Fruit fly (Drosophila melanogaster): Measurements from ENCODE around the gene Ance.

The Ance gene

DNA sequence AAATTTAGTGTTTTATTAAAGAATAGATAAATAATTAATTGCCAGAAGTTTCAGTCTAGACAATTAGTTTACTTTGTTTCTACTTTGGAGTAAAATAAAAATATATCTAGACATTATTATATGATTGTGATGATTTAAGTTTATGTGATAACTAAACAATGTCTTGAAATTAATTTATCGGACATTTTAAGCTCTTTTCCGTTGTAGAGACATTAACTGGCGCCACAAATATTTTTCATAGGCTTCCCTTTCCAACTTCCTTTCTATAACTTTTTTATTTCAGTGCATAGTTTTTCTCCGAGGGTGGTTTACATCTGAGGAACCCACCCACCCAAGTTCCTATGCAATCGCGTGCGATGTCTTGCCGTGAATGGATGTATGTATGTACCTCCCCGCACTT, 28.7 kb upstream of the Ance start:
- TF ChIP-seq CG9705 (GFP tag; optimal IDR thresholded peaks at IDR 0.05) = no peak
- TF ChIP-seq pan (optimal IDR thresholded peaks at IDR 0.05) = no peak

DNA sequence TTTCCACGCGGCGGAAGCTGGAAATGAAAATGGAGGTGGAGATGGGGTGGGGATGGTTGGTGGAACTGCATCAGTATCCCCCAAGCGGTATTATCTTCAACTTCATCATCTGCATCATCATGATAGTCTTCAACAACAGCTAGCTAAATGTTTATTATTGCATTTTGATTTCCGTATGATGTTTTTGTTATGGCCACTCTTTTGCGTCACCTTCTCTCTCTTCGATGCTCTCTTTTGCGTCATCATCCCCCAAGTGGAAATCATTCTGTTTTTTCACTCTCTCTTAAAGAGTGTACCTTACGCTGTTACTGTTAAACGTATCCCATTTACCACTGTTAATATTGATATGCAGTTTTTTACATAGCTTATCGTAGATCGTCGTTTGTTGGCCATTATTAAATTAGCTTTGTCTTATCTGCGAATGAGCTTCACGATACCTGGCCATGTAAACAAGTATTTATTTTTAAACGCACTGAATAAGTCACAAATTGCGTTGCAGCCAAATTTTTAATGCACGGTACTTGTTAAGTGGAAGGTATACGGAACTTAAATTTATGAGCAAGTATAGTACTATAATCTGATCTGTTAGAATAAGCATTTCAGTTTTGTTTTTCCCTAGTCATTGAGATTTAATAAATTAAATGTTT, 27.4 kb upstream of the Ance start:
- peak; percentile 59 for TF ChIP-seq Vsx2 (GFP tag; optimal IDR thresholded peaks at IDR 0.05; ENCODE audit: partially characterized antibody)
- TF ChIP-seq brk (GFP tag; optimal IDR thresholded peaks at IDR 0.05) = peak; percentile 55
- no peak for TF ChIP-seq fru (GFP tag; optimal IDR thresholded peaks at IDR 0.05)
- no peak for TF ChIP-seq usp (GFP tag; optimal IDR thresholded peaks at IDR 0.05)
- TF ChIP-seq Abd-B (GFP tag; optimal IDR thresholded peaks at IDR 0.05) = no peak
- no peak for TF ChIP-seq psq (GFP tag; optimal IDR thresholded peaks at IDR 0.05)
- TF ChIP-seq dl (GFP tag; optimal IDR thresholded peaks at IDR 0.05; ENCODE audit: insufficient read depth in 1 of 2, partially characterized antibody in 2 of 2) = no peak
- peak; percentile 21 for TF ChIP-seq sage (GFP tag; optimal IDR thresholded peaks at IDR 0.05)

DNA sequence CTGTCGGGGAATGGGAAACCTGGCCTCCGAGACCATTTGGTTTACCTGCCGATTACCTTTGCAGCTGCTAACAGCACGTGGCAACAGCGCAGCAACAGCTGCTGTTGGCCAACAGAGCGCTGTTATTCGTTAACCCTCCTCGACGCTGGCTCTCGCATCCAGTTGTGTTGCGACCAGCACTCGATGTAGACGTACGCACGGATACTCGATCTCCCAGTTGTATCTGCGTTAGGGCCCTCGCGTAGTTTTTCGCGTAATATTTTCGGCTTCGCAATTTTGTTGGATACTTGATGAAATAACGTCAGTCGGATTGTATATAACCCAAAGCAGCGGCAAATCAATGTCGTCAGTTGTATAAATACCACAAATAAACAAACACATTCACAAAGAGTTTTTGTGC, 26.6 kb upstream of the Ance start:
- TF ChIP-seq sage (GFP tag; optimal IDR thresholded peaks at IDR 0.05) (no peak), Jra (GFP tag; optimal IDR thresholded peaks at IDR 0.05) (no peak), dsf (GFP tag; optimal IDR thresholded peaks at IDR 0.05; ENCODE audit: borderline replicate concordance) (no peak), OdsH (GFP tag; optimal IDR thresholded peaks at IDR 0.05) (no peak), N (GFP tag; optimal IDR thresholded peaks at IDR 0.05) (no peak), psq (GFP tag; optimal IDR thresholded peaks at IDR 0.05) (no peak), usp (GFP tag; optimal IDR thresholded peaks at IDR 0.05) (no peak), fru (GFP tag; optimal IDR thresholded peaks at IDR 0.05) (no peak), CG9705 (GFP tag; optimal IDR thresholded peaks at IDR 0.05) (no peak), CG32264 (GFP tag; optimal IDR thresholded peaks at IDR 0.05) (no peak), Rel (GFP tag; optimal IDR thresholded peaks at IDR 0.05) (no peak), Rel (tag; optimal IDR thresholded peaks at IDR 0.05) (peak; percentile 19), ey (GFP tag; optimal IDR thresholded peaks at IDR 0.05) (no peak), tai (GFP tag; optimal IDR thresholded peaks at IDR 0.05) (peak; percentile 22), woc (GFP tag; optimal IDR thresholded peaks at IDR 0.05) (no peak), Hr78 (GFP tag; optimal IDR thresholded peaks at IDR 0.05) (no peak), br (GFP tag; optimal IDR thresholded peaks at IDR 0.05) (peak; percentile 14), Dif (GFP tag; optimal IDR thresholded peaks at IDR 0.05; ENCODE audit: partially characterized antibody) (peak; percentile 34), brk (GFP tag; optimal IDR thresholded peaks at IDR 0.05) (no peak), CrebA (GFP tag; optimal IDR thresholded peaks at IDR 0.05; ENCODE audit: borderline replicate concordance) (no peak), sv (GFP tag; optimal IDR thresholded peaks at IDR 0.05) (no peak), lola (GFP tag; optimal IDR thresholded peaks at IDR 0.05) (no peak), Hr83 (GFP tag; optimal IDR thresholded peaks at IDR 0.05; ENCODE audit: poor library complexity, severe bottlenecking) (peak; percentile 80), dl (GFP tag; optimal IDR thresholded peaks at IDR 0.05; ENCODE audit: insufficient read depth in 1 of 2, partially characterized antibody in 2 of 2) (no peak), HLH106 (tag; optimal IDR thresholded peaks at IDR 0.05) (no peak), pan (optimal IDR thresholded peaks at IDR 0.05) (no peak), Mio (GFP tag; optimal IDR thresholded peaks at IDR 0.05) (no peak), h (GFP tag; optimal IDR thresholded peaks at IDR 0.05) (peak; percentile 62), dmrt93B (GFP tag; optimal IDR thresholded peaks at IDR 0.05) (no peak), Abd-B (GFP tag; optimal IDR thresholded peaks at IDR 0.05) (no peak), GATAd (GFP tag; optimal IDR thresholded peaks at IDR 0.05) (no peak), foxo (GFP tag; optimal IDR thresholded peaks at IDR 0.05) (no peak), Myc (optimal IDR thresholded peaks at IDR 0.05) (no peak), rgr (GFP tag; optimal IDR thresholded peaks at IDR 0.05) (peak; percentile 3), Hnf4 (GFP tag; optimal IDR thresholded peaks at IDR 0.05) (no peak), Vsx2 (GFP tag; optimal IDR thresholded peaks at IDR 0.05; ENCODE audit: partially characterized antibody) (no peak), jim (GFP tag; optimal IDR thresholded peaks at IDR 0.05) (no peak)

Data from whole organism, wandering third instar larva.